In genomic region chrIII:4689595-4689994, ce11 we compare ENCODE assay signal across 3 worm cellular contexts.
TF ChIP-seq lines count a peak whose summit lies in the region.

No protein-coding gene starts in this region.

TF ChIP-seq in whole organism, L1 larva, 84 proteins besides CTCF, POLR2A, EP300 and RAD21 (continued from another document and continues in another):
- TF ChIP-seq nhr-47 (tag; optimal IDR thresholded peaks at IDR 0.05; lab: Kevin White, UChicago) (peak; percentile 73), mdl-1 (tag; optimal IDR thresholded peaks at IDR 0.05; lab: Kevin White, UChicago) (peak in 1 of 2 experiments; percentile 94), snu-23 (GFP tag; optimal IDR thresholded peaks at IDR 0.05; lab: Kevin White, UChicago) (peak; percentile 87), C04F5.9 (tag; optimal IDR thresholded peaks at IDR 0.05; lab: Kevin White, UChicago) (peak; percentile 46), rnt-1 (tag; optimal IDR thresholded peaks at IDR 0.05; lab: Kevin White, UChicago) (peak; percentile 83), ets-5 (GFP tag; IDR thresholded peaks at IDR 0.05; lab: Robert Waterston, UW) (no peak), nhr-90 (tag; optimal IDR thresholded peaks at IDR 0.05; lab: Kevin White, UChicago; ENCODE audit: poor library complexity) (peak; percentile 85), mep-1 (tag; optimal IDR thresholded peaks at IDR 0.05; lab: Kevin White, UChicago) (peak; percentile 87), zip-4 (GFP tag; optimal IDR thresholded peaks at IDR 0.05; lab: Kevin White, UChicago) (peak; percentile 4), nhr-85 (tag; lab: Kevin White, UChicago) (peak; percentile 68), hlh-17 (GFP tag; optimal IDR thresholded peaks at IDR 0.05; lab: Kevin White, UChicago; ENCODE audit: borderline replicate concordance) (no peak), lin-15B (tag; optimal IDR thresholded peaks at IDR 0.05; lab: Kevin White, UChicago) (no peak), lin-13 (GFP tag; optimal IDR thresholded peaks at IDR 0.05; lab: Kevin White, UChicago) (peak; percentile 59), fkh-8 (tag; optimal IDR thresholded peaks at IDR 0.05; lab: Kevin White, UChicago) (peak; percentile 20), unc-30 (tag; optimal IDR thresholded peaks at IDR 0.05; lab: Kevin White, UChicago) (no peak), lin-39 (tag; optimal IDR thresholded peaks at IDR 0.05; lab: Kevin White, UChicago) (no peak), fos-1 (tag; optimal IDR thresholded peaks at IDR 0.05; lab: Kevin White, UChicago) (peak; percentile 34), efl-1 (optimal IDR thresholded peaks at IDR 0.05; lab: Kevin White, UChicago) (peak; percentile 50 to 72), efl-1 (GFP tag; optimal IDR thresholded peaks at IDR 0.05 in 1 of 2; lab: Kevin White, UChicago) (peak; percentile 32 to 97), lin-14 (GFP tag; optimal IDR thresholded peaks at IDR 0.05; lab: Kevin White, UChicago) (peak; percentile 64), hpl-2 (GFP tag; optimal IDR thresholded peaks at IDR 0.05; lab: Kevin White, UChicago) (peak; percentile 25), ztf-11 (tag; optimal IDR thresholded peaks at IDR 0.05; lab: Kevin White, UChicago) (peak in 1 of 2 experiments; percentile 15), lin-35 (GFP tag; optimal IDR thresholded peaks at IDR 0.05; lab: Kevin White, UChicago) (peak; percentile 41 to 86), pax-3 (tag; optimal IDR thresholded peaks at IDR 0.05; lab: Kevin White, UChicago) (peak; percentile 42), lsy-2 (tag; optimal IDR thresholded peaks at IDR 0.05; lab: Kevin White, UChicago) (peak; percentile 64 to 79), fkh-4 (tag; optimal IDR thresholded peaks at IDR 0.05; lab: Kevin White, UChicago; ENCODE audit: borderline replicate concordance) (no peak), mef-2 (tag; optimal IDR thresholded peaks at IDR 0.05; lab: Kevin White, UChicago) (peak; percentile 5), aha-1 (tag; optimal IDR thresholded peaks at IDR 0.05; lab: Kevin White, UChicago) (no peak), unc-98 (GFP tag; IDR thresholded peaks at IDR 0.05; lab: Robert Waterston, UW) (no peak), blmp-1 (tag; optimal IDR thresholded peaks at IDR 0.05; lab: Kevin White, UChicago) (peak; percentile 14), xbp-1 (tag; optimal IDR thresholded peaks at IDR 0.05; lab: Kevin White, UChicago) (peak; percentile 61), hlh-4 (tag; optimal IDR thresholded peaks at IDR 0.05; lab: Kevin White, UChicago) (no peak), aly-2 (tag; optimal IDR thresholded peaks at IDR 0.05; lab: Kevin White, UChicago) (peak; percentile 24), nhr-19 (GFP tag; conservative IDR thresholded peaks at IDR 0.05; lab: Robert Waterston, UW) (peak; percentile 77), unc-130 (tag; optimal IDR thresholded peaks at IDR 0.05; lab: Kevin White, UChicago) (peak; percentile 76), swsn-7 (tag; optimal IDR thresholded peaks at IDR 0.05; lab: Kevin White, UChicago) (peak; percentile 70), sup-37 (GFP tag; optimal IDR thresholded peaks at IDR 0.05; lab: Kevin White, UChicago) (peak; percentile 49), elt-3 (tag; optimal IDR thresholded peaks at IDR 0.05; lab: Kevin White, UChicago) (peak in 3 of 6 experiments; percentile 9 to 71 (median 21)), nhr-12 (tag; optimal IDR thresholded peaks at IDR 0.05; lab: Kevin White, UChicago) (no peak), egl-13 (tag; optimal IDR thresholded peaks at IDR 0.05; lab: Kevin White, UChicago) (no peak), tlp-1 (tag; optimal IDR thresholded peaks at IDR 0.05; lab: Kevin White, UChicago) (no peak), vab-15 (tag; optimal IDR thresholded peaks at IDR 0.05; lab: Kevin White, UChicago) (no peak), zag-1 (tag; optimal IDR thresholded peaks at IDR 0.05; lab: Kevin White, UChicago) (no peak), egl-27 (tag; optimal IDR thresholded peaks at IDR 0.05; lab: Kevin White, UChicago) (no peak)

TF ChIP-seq in whole organism, L3 larva, 47 proteins besides CTCF, POLR2A, EP300 and RAD21 (continued from another document):
- TF ChIP-seq lin-39 (tag; optimal IDR thresholded peaks at IDR 0.05; lab: Kevin White, UChicago) (peak; percentile 89), nhr-25 (tag; optimal IDR thresholded peaks at IDR 0.05; lab: Kevin White, UChicago) (peak; percentile 66), nhr-43 (tag; optimal IDR thresholded peaks at IDR 0.05; lab: Kevin White, UChicago; ENCODE audit: poor library complexity, severe bottlenecking) (peak; percentile 90), zag-1 (tag; optimal IDR thresholded peaks at IDR 0.05; lab: Kevin White, UChicago) (no peak), elt-2 (tag; optimal IDR thresholded peaks at IDR 0.05; lab: Kevin White, UChicago) (peak; percentile 52), elt-3 (tag; optimal IDR thresholded peaks at IDR 0.05; lab: Kevin White, UChicago) (peak in 1 of 3 experiments; percentile 65), eor-1 (tag; optimal IDR thresholded peaks at IDR 0.05; lab: Kevin White, UChicago) (no peak), pqm-1 (tag; optimal IDR thresholded peaks at IDR 0.05; lab: Kevin White, UChicago) (peak; percentile 38), tbx-2 (tag; optimal IDR thresholded peaks at IDR 0.05; lab: Kevin White, UChicago) (peak; percentile 57), ceh-28 (tag; optimal IDR thresholded peaks at IDR 0.05; lab: Kevin White, UChicago) (no peak)

TF ChIP-seq in whole organism, young adult, 124 proteins besides CTCF, POLR2A, EP300 and RAD21 (continued from another document and continues in another):
- TF ChIP-seq ztf-22 (GFP tag; optimal IDR thresholded peaks at IDR 0.05; lab: Kevin White, UChicago) (peak; percentile 53), fkh-3 (tag; optimal IDR thresholded peaks at IDR 0.05; lab: Kevin White, UChicago) (no peak), madf-6 (GFP tag; IDR thresholded peaks at IDR 0.05; lab: Robert Waterston, UW) (peak; percentile 74; the same call in 1 of the 2 replicates), zim-3 (tag; optimal IDR thresholded peaks at IDR 0.05; lab: Kevin White, UChicago) (peak; percentile 94), mes-4 (tag; optimal IDR thresholded peaks at IDR 0.05; lab: Kevin White, UChicago) (peak; percentile 91), lag-1 (GFP tag; IDR thresholded peaks at IDR 0.05; lab: Robert Waterston, UW) (no peak), ekl-4 (GFP tag; IDR thresholded peaks at IDR 0.05; lab: Robert Waterston, UW) (peak; percentile 81), attf-5 (GFP tag; optimal IDR thresholded peaks at IDR 0.05; lab: Kevin White, UChicago) (peak; percentile 81), ceh-91 (GFP tag; IDR thresholded peaks at IDR 0.05; lab: Robert Waterston, UW) (0 out of 2 replicates have a peak, but pooled peaks have one; percentile 26), F39B2.1 (GFP tag; IDR thresholded peaks at IDR 0.05; lab: Robert Waterston, UW) (0 out of 2 replicates have a peak, but pooled peaks have one; percentile 7), bed-1 (GFP tag; IDR thresholded peaks at IDR 0.05; lab: Robert Waterston, UW) (no peak), cebp-2 (GFP tag; IDR thresholded peaks at IDR 0.05; lab: Robert Waterston, UW) (peak; percentile 96), repo-1 (tag; optimal IDR thresholded peaks at IDR 0.05; lab: Kevin White, UChicago) (peak; percentile 83), F55B11.4 (tag; optimal IDR thresholded peaks at IDR 0.05; lab: Kevin White, UChicago; ENCODE audit: borderline replicate concordance, insufficient read depth) (no peak), snpc-3.4 (tag; optimal IDR thresholded peaks at IDR 0.05; lab: Kevin White, UChicago) (peak; percentile 91), lin-40 (tag; optimal IDR thresholded peaks at IDR 0.05; lab: Kevin White, UChicago) (no peak), madf-10 (tag; optimal IDR thresholded peaks at IDR 0.05; lab: Kevin White, UChicago) (peak; percentile 74), attf-6 (GFP tag; IDR thresholded peaks at IDR 0.05; lab: Robert Waterston, UW) (peak; percentile 72; the same call in 1 of the 2 replicates), ztf-25 (GFP tag; IDR thresholded peaks at IDR 0.05; lab: Robert Waterston, UW) (peak; percentile 88; the same call in 1 of the 2 replicates), lin-26 (GFP tag; IDR thresholded peaks at IDR 0.05; lab: Robert Waterston, UW) (peak; percentile 97), pha-4 (tag; optimal IDR thresholded peaks at IDR 0.05; lab: Kevin White, UChicago) (peak; percentile 47), F52B5.7 (tag; optimal IDR thresholded peaks at IDR 0.05; lab: Kevin White, UChicago) (peak; percentile 91), egrh-3 (GFP tag; IDR thresholded peaks at IDR 0.05; lab: Robert Waterston, UW) (peak; percentile 28; the same call in 1 of the 2 replicates), him-1 (tag; optimal IDR thresholded peaks at IDR 0.05; lab: Kevin White, UChicago) (peak; percentile 88), snpc-4 (GFP tag; optimal IDR thresholded peaks at IDR 0.05; lab: Kevin White, UChicago) (peak; percentile 78), snpc-4 (tag; optimal IDR thresholded peaks at IDR 0.05; lab: Kevin White, UChicago) (peak in 3 of 4 experiments; percentile 2 to 66 (median 42)), ceh-79 (tag; optimal IDR thresholded peaks at IDR 0.05; lab: Kevin White, UChicago) (peak; percentile 64), sptf-2 (GFP tag; optimal IDR thresholded peaks at IDR 0.05; lab: Kevin White, UChicago) (peak; percentile 87), zfh-2 (GFP tag; conservative IDR thresholded peaks at IDR 0.05; lab: Robert Waterston, UW) (no peak), sea-2 (GFP tag; IDR thresholded peaks at IDR 0.05; lab: Robert Waterston, UW) (no peak), F23B12.7 (tag; optimal IDR thresholded peaks at IDR 0.05; lab: Kevin White, UChicago; ENCODE audit: insufficient read depth) (peak; percentile 82), C06A6.2 (GFP tag; conservative IDR thresholded peaks at IDR 0.05; lab: Robert Waterston, UW) (no peak), dox-1 (GFP tag; IDR thresholded peaks at IDR 0.05; lab: Robert Waterston, UW) (peak; percentile 87), nhr-179 (tag; optimal IDR thresholded peaks at IDR 0.05; lab: Kevin White, UChicago) (no peak), lir-1 (GFP tag; conservative IDR thresholded peaks at IDR 0.05; lab: Robert Waterston, UW) (no peak; the same call in 1 of the 2 replicates), hrde-1 (tag; optimal IDR thresholded peaks at IDR 0.05; lab: Kevin White, UChicago; ENCODE audit: borderline replicate concordance) (peak; percentile 86), T26A5.8 (tag; optimal IDR thresholded peaks at IDR 0.05; lab: Kevin White, UChicago) (peak; percentile 79), nhr-120 (GFP tag; IDR thresholded peaks at IDR 0.05; lab: Robert Waterston, UW) (0 out of 2 replicates have a peak, but pooled peaks have one; percentile 55), unc-130 (GFP tag; optimal IDR thresholded peaks at IDR 0.05; lab: Kevin White, UChicago) (peak; percentile 76), ceh-100 (GFP tag; IDR thresholded peaks at IDR 0.05; lab: Robert Waterston, UW) (0 out of 2 replicates have a peak, but pooled peaks have one; percentile 28), nhr-80 (tag; optimal IDR thresholded peaks at IDR 0.05; lab: Kevin White, UChicago) (peak; percentile 70), ets-4 (GFP tag; optimal IDR thresholded peaks at IDR 0.05; lab: Kevin White, UChicago) (peak; percentile 77), Y56A3A.18 (GFP tag; IDR thresholded peaks at IDR 0.05; lab: Robert Waterston, UW) (0 out of 2 replicates have a peak, but pooled peaks have one; percentile 45), K12H6.12 (tag; optimal IDR thresholded peaks at IDR 0.05; lab: Kevin White, UChicago) (peak; percentile 61), hsf-1 (GFP tag; IDR thresholded peaks at IDR 0.05; lab: Robert Waterston, UW) (peak; percentile 59; the same call in 1 of the 2 replicates), nfya-2 (GFP tag; IDR thresholded peaks at IDR 0.05; lab: Robert Waterston, UW) (no peak), hmg-20 (GFP tag; IDR thresholded peaks at IDR 0.05; lab: Robert Waterston, UW) (0 out of 2 replicates have a peak, but pooled peaks have one; percentile 59), hlh-26 (GFP tag; conservative IDR thresholded peaks at IDR 0.05; lab: Robert Waterston, UW) (no peak), rpc-1 (optimal IDR thresholded peaks at IDR 0.05; lab: Kevin White, UChicago) (peak; percentile 91), rpc-1 (tag; optimal IDR thresholded peaks at IDR 0.05; lab: Kevin White, UChicago) (peak; percentile 100), rcor-1 (GFP tag; IDR thresholded peaks at IDR 0.05; lab: Robert Waterston, UW) (peak; percentile 23; the same call in 1 of the 2 replicates), snpc-1.3 (tag; optimal IDR thresholded peaks at IDR 0.05; lab: Kevin White, UChicago; ENCODE audit: insufficient read depth) (peak; percentile 92), K11D2.4 (GFP tag; IDR thresholded peaks at IDR 0.05; lab: Robert Waterston, UW) (peak; percentile 65; the same call in 1 of the 2 replicates), die-1 (tag; optimal IDR thresholded peaks at IDR 0.05; lab: Kevin White, UChicago) (peak; percentile 95), ceh-58 (GFP tag; IDR thresholded peaks at IDR 0.05; lab: Robert Waterston, UW) (0 out of 2 replicates have a peak, but pooled peaks have one; percentile 58), cebp-1 (GFP tag; IDR thresholded peaks at IDR 0.05; lab: Robert Waterston, UW) (peak; percentile 50; the same call in 1 of the 2 replicates), cebp-1 (tag; optimal IDR thresholded peaks at IDR 0.05; lab: Kevin White, UChicago) (no peak), madf-3 (GFP tag; IDR thresholded peaks at IDR 0.05; lab: Robert Waterston, UW) (no peak), gei-17 (GFP tag; optimal IDR thresholded peaks at IDR 0.05; lab: Kevin White, UChicago) (peak; percentile 29), ama-1 (optimal IDR thresholded peaks at IDR 0.05; lab: Kevin White, UChicago) (no peak), ama-1 (GFP tag; optimal IDR thresholded peaks at IDR 0.05; lab: Kevin White, UChicago) (peak; percentile 87 to 95), T07F8.4 (tag; optimal IDR thresholded peaks at IDR 0.05; lab: Kevin White, UChicago) (peak; percentile 87), let-607 (tag; optimal IDR thresholded peaks at IDR 0.05; lab: Kevin White, UChicago) (peak; percentile 33 to 64), egl-18 (GFP tag; IDR thresholded peaks at IDR 0.05; lab: Robert Waterston, UW) (0 out of 2 replicates have a peak, but pooled peaks have one; percentile 34), nfyb-1 (GFP tag; IDR thresholded peaks at IDR 0.05; lab: Robert Waterston, UW) (peak; percentile 91), ztf-28 (GFP tag; IDR thresholded peaks at IDR 0.05; lab: Robert Waterston, UW) (peak; percentile 91), aptf-2 (GFP tag; conservative IDR thresholded peaks at IDR 0.05; lab: Robert Waterston, UW) (no peak), xnd-1 (tag; optimal IDR thresholded peaks at IDR 0.05; lab: Kevin White, UChicago) (peak; percentile 26), aptf-3 (GFP tag; IDR thresholded peaks at IDR 0.05; lab: Robert Waterston, UW) (peak; percentile 90), D2030.7 (GFP tag; IDR thresholded peaks at IDR 0.05; lab: Robert Waterston, UW) (peak; percentile 86), efl-1 (GFP tag; optimal IDR thresholded peaks at IDR 0.05; lab: Kevin White, UChicago) (peak; percentile 40), ZK185.1 (tag; optimal IDR thresholded peaks at IDR 0.05; lab: Kevin White, UChicago; ENCODE audit: poor library complexity, severe bottlenecking) (peak; percentile 85), dpff-1 (tag; optimal IDR thresholded peaks at IDR 0.05; lab: Kevin White, UChicago) (no peak), somi-1 (GFP tag; optimal IDR thresholded peaks at IDR 0.05; lab: Kevin White, UChicago) (peak; percentile 51), rec-8 (tag; optimal IDR thresholded peaks at IDR 0.05; lab: Kevin White, UChicago) (peak; percentile 78 to 96), nhr-27 (tag; optimal IDR thresholded peaks at IDR 0.05; lab: Kevin White, UChicago) (no peak), lin-35 (GFP tag; optimal IDR thresholded peaks at IDR 0.05; lab: Kevin White, UChicago) (peak in 1 of 3 experiments; percentile 75), sdz-38 (tag; optimal IDR thresholded peaks at IDR 0.05; lab: Kevin White, UChicago) (no peak), nhr-90 (tag; optimal IDR thresholded peaks at IDR 0.05; lab: Kevin White, UChicago) (peak; percentile 98), tlf-1 (GFP tag; optimal IDR thresholded peaks at IDR 0.05; lab: Kevin White, UChicago) (peak; percentile 71)
